Worm (Caenorhabditis elegans) whole organism, L1 larva: Measurements from ENCODE around the gene Y53C12A.10.

Source experiments
- C16A3.4 ChIP-seq: fragments of 150-350 bp; optimal IDR thresholded peaks from 2 replicates; lab custom pipeline; 2014; ENCODE audit warnings: missing biosample characterization, missing genetic modification characterization
- blmp-1 ChIP-seq: fragments of 150-350 bp; optimal IDR thresholded peaks from 2 replicates; lab custom pipeline; 2014; ENCODE audit warnings: missing biosample characterization, missing genetic modification characterization
- ceh-63 ChIP-seq: fragments of 200-800 bp; sonication (Bioruptor generic); optimal IDR thresholded peaks from 2 replicates; lab custom pipeline; 2018; ENCODE audit warnings: mild to moderate bottlenecking, missing genetic modification characterization, missing compliant biosample characterization
- ceh-82 ChIP-seq, 3 experiments: fragments of 150-350 bp in 1 of 3; sonication (generic microtip) in 2 of 3; optimal IDR thresholded peaks; 2 replicates each; lab custom pipeline; 2014 to 2017; ENCODE audit warnings: missing biosample characterization in 3 of 3, missing genetic modification characterization in 3 of 3
- ceh-90 ChIP-seq: sonication (generic microtip); optimal IDR thresholded peaks from 2 replicates; lab custom pipeline; 2016; ENCODE audit warnings: missing genetic modification characterization, missing compliant biosample characterization
- efl-1 ChIP-seq, 4 experiments: fragments of 150-350 bp; optimal IDR thresholded peaks in 3 of 4; peaks in 1 of 4; 1 replicate in 1 of 4; 2 replicates in 3 of 4; lab custom pipeline; 2014; ENCODE audit warnings: missing biosample characterization in 2 of 4, missing genetic modification characterization in 2 of 4, missing genetic modification reagents in 2 of 4
- elt-2 ChIP-seq: sonication (generic microtip); optimal IDR thresholded peaks from 2 replicates; lab custom pipeline; 2016; ENCODE audit warnings: missing genetic modification characterization, mild to moderate bottlenecking, inconsistent platforms, missing compliant biosample characterization, missing genetic modification reagents
- elt-3 ChIP-seq, 6 experiments: fragments of 150-350 bp in 1 of 6; sonication (generic microtip); optimal IDR thresholded peaks; 2 replicates each; lab custom pipeline; 2017 to 2018; ENCODE audit warnings: missing biosample characterization in 6 of 6, missing genetic modification characterization in 6 of 6, inconsistent platforms in 1 of 6
- fos-1 ChIP-seq: fragments of 150-350 bp; optimal IDR thresholded peaks from 2 replicates; lab custom pipeline; 2014; ENCODE audit warnings: missing biosample characterization, missing genetic modification characterization
- grh-1 ChIP-seq: fragments of 200-800 bp; sonication (Bioruptor generic); IDR thresholded peaks from 2 replicates; pipeline ENCODE4 v1.3.6; 2022; ENCODE audit warnings: missing genetic modification reagents, missing genetic modification characterization, missing compliant biosample characterization
- hlh-4 ChIP-seq: sonication (generic microtip); optimal IDR thresholded peaks from 2 replicates; lab custom pipeline; 2016; ENCODE audit warnings: mild to moderate bottlenecking, missing genetic modification characterization, missing compliant biosample characterization
- jun-1 ChIP-seq: fragments of 150-350 bp; optimal IDR thresholded peaks from 2 replicates; lab custom pipeline; 2014; ENCODE audit warnings: missing biosample characterization, missing genetic modification reagents, missing genetic modification characterization
- lin-14 ChIP-seq: fragments of 200-800 bp; sonication (Bioruptor generic); optimal IDR thresholded peaks from 2 replicates; lab custom pipeline; 2018; ENCODE audit warnings: mild to moderate bottlenecking, missing genetic modification characterization, moderate library complexity, missing compliant biosample characterization
- lin-15B ChIP-seq: fragments of 150-350 bp; sonication (generic microtip); optimal IDR thresholded peaks from 3 replicates; lab custom pipeline; 2014; ENCODE audit warnings: missing biosample characterization, missing genetic modification characterization
- lir-3 ChIP-seq: sonication (generic microtip); optimal IDR thresholded peaks from 2 replicates; lab custom pipeline; 2016; ENCODE audit warnings: mild to moderate bottlenecking, missing genetic modification characterization, moderate library complexity, missing compliant biosample characterization; ENCODE audit not compliant: poor library complexity
- lsy-2 ChIP-seq, 2 experiments: fragments of 150-350 bp; optimal IDR thresholded peaks; 2 replicates each; lab custom pipeline; 2014; ENCODE audit warnings: missing biosample characterization in 2 of 2, missing genetic modification characterization in 2 of 2
- mab-9 ChIP-seq: fragments of 200-800 bp; sonication (Bioruptor generic); IDR thresholded peaks from 2 replicates; pipeline ENCODE4 v1.3.6; 2022; ENCODE audit warnings: missing genetic modification reagents, missing genetic modification characterization, missing compliant biosample characterization
- mdl-1 ChIP-seq, 2 experiments: fragments of 150-350 bp; optimal IDR thresholded peaks; 2 replicates each; lab custom pipeline; 2014 to 2017; ENCODE audit warnings: missing biosample characterization in 2 of 2, missing genetic modification characterization in 2 of 2, inconsistent platforms in 1 of 2
- mef-2 ChIP-seq: fragments of 150-350 bp; optimal IDR thresholded peaks from 2 replicates; lab custom pipeline; 2014; ENCODE audit warnings: missing biosample characterization, missing genetic modification characterization
- nhr-11 ChIP-seq: fragments of 150-350 bp; optimal IDR thresholded peaks from 2 replicates; lab custom pipeline; 2014; ENCODE audit warnings: missing biosample characterization, missing genetic modification characterization
- nhr-19 ChIP-seq: fragments of 200-800 bp; sonication (Bioruptor generic); conservative IDR thresholded peaks from 2 replicates; pipeline ENCODE4 v1.3.6; 2022; ENCODE audit warnings: missing genetic modification characterization, missing compliant biosample characterization
- nhr-71 ChIP-seq: sonication (generic microtip); optimal IDR thresholded peaks from 2 replicates; lab custom pipeline; 2016; ENCODE audit warnings: mild to moderate bottlenecking, missing genetic modification characterization, moderate library complexity, missing compliant biosample characterization
- nhr-84 ChIP-seq: sonication (generic microtip); optimal IDR thresholded peaks from 2 replicates; lab custom pipeline; 2017; ENCODE audit warnings: missing biosample characterization, missing genetic modification characterization
- nhr-85 ChIP-seq: sonication (generic microtip); peaks from one replicate; lab custom pipeline; 2016; ENCODE audit warnings: missing genetic modification characterization, inconsistent platforms, missing compliant biosample characterization
- nhr-90 ChIP-seq: sonication (generic microtip); optimal IDR thresholded peaks from 2 replicates; lab custom pipeline; 2016; ENCODE audit warnings: mild to moderate bottlenecking, missing genetic modification characterization, missing compliant biosample characterization; ENCODE audit not compliant: poor library complexity
- pax-3 ChIP-seq: fragments of 200-800 bp; sonication (Bioruptor generic); optimal IDR thresholded peaks from 2 replicates; lab custom pipeline; 2018; ENCODE audit warnings: mild to moderate bottlenecking, missing genetic modification characterization, moderate library complexity, missing compliant biosample characterization
- rnt-1 ChIP-seq: sonication (generic microtip); optimal IDR thresholded peaks from 2 replicates; lab custom pipeline; 2016; ENCODE audit warnings: mild to moderate bottlenecking, missing genetic modification characterization, moderate library complexity, missing compliant biosample characterization
- snpc-4 ChIP-seq: fragments of 150-350 bp; optimal IDR thresholded peaks from 2 replicates; lab custom pipeline; 2014; ENCODE audit warnings: missing biosample characterization, missing genetic modification characterization
- sox-4 ChIP-seq: sonication (generic microtip); optimal IDR thresholded peaks from 2 replicates; lab custom pipeline; 2016; ENCODE audit warnings: missing genetic modification characterization, missing compliant biosample characterization
- sup-37 ChIP-seq: fragments of 200-800 bp; sonication (Bioruptor generic); optimal IDR thresholded peaks from 2 replicates; lab custom pipeline; 2018; ENCODE audit warnings: mild to moderate bottlenecking, missing genetic modification characterization, missing compliant biosample characterization
- tbx-2 ChIP-seq: sonication (generic microtip); optimal IDR thresholded peaks from 2 replicates; lab custom pipeline; 2016; ENCODE audit warnings: missing genetic modification characterization, missing compliant biosample characterization
- tlp-1 ChIP-seq: fragments of 150-350 bp; optimal IDR thresholded peaks from 2 replicates; lab custom pipeline; 2014; ENCODE audit warnings: missing biosample characterization, missing genetic modification characterization
- unc-130 ChIP-seq: fragments of 150-350 bp; optimal IDR thresholded peaks from 2 replicates; lab custom pipeline; 2017; ENCODE audit warnings: missing biosample characterization, missing genetic modification characterization, inconsistent platforms
- unc-98 ChIP-seq: fragments of 200-800 bp; sonication (Bioruptor generic); IDR thresholded peaks from 2 replicates; pipeline ENCODE4 v1.3.6; 2022; ENCODE audit warnings: missing genetic modification characterization, missing compliant biosample characterization
- vab-15 ChIP-seq: sonication (generic microtip); optimal IDR thresholded peaks from 2 replicates; lab custom pipeline; 2017; ENCODE audit warnings: missing genotype, mild to moderate bottlenecking, missing genetic modification characterization, missing compliant biosample characterization
- zag-1 ChIP-seq: fragments of 150-350 bp; optimal IDR thresholded peaks from 2 replicates; lab custom pipeline; 2014; ENCODE audit warnings: missing biosample characterization, missing genetic modification characterization
- ztf-4 ChIP-seq: fragments of 150-350 bp; optimal IDR thresholded peaks from 2 replicates; lab custom pipeline; 2014; ENCODE audit warnings: missing biosample characterization, missing genetic modification characterization

The Y53C12A.10 gene

ce11 chrII:9746069-9746468, 41.4 kb upstream of the Y53C12A.10 start, which contains the start of the genes Y53C12B.1 and nos-3 (continued):
- TF ChIP-seq nhr-84 (tag; lab: Kevin White, UChicago) = no peak
- no peak for TF ChIP-seq ceh-90 (tag; lab: Kevin White, UChicago)
- peak; percentile 27 for TF ChIP-seq snpc-4
- TF ChIP-seq grh-1 (GFP tag; lab: Robert Waterston, UW) = peak; percentile 63
- peak; percentile 73 for TF ChIP-seq unc-130 (tag; lab: Kevin White, UChicago)
- TF ChIP-seq hlh-4 (tag; lab: Kevin White, UChicago) = no peak
- TF ChIP-seq pax-3 (tag; lab: Kevin White, UChicago) = peak; percentile 28
- peak; percentile 83 for TF ChIP-seq rnt-1 (tag; lab: Kevin White, UChicago)
- peak; percentile 59 for TF ChIP-seq jun-1 (tag; lab: Kevin White, UChicago)
- TF ChIP-seq vab-15 = peak; percentile 41
- no peak for TF ChIP-seq mef-2 (tag; lab: Kevin White, UChicago)
- peak in 1 of 2 experiments; percentile 68 for TF ChIP-seq mdl-1 (tag; optimal IDR thresholded peaks at IDR 0.05; lab: Kevin White, UChicago)
- peak; percentile 54 to 84 (median 77) for TF ChIP-seq ceh-82 (tag; optimal IDR thresholded peaks at IDR 0.05; lab: Kevin White, UChicago)
- no peak for TF ChIP-seq tlp-1 (tag; lab: Kevin White, UChicago)
- no peak for TF ChIP-seq ztf-4 (tag; lab: Kevin White, UChicago)
- peak; percentile 93 for TF ChIP-seq nhr-85 (tag; lab: Kevin White, UChicago)

- TF ChIP-seq sox-4 (tag; lab: Kevin White, UChicago) (no peak), fos-1 (tag; lab: Kevin White, UChicago) (no peak), sup-37 (no peak), lin-15B (tag; lab: Kevin White, UChicago) (no peak)
These were observed 38.1 kb upstream of the Y53C12A.10 start, which contains the start of gene pno-1 for ce11 chrII:9742784-9743183. TSS of gene pno-1 (minus strand) at chrII:9742884.

ce11 chrII:9741400-9741799, 36.8 kb upstream of the Y53C12A.10 start:
- TF ChIP-seq mab-9 (GFP tag; lab: Robert Waterston, UW) (no peak), blmp-1 (no peak)

ce11 chrII:9740552-9740951, 35.9 kb upstream of the Y53C12A.10 start:
- TF ChIP-seq elt-2 (tag; lab: Kevin White, UChicago) = peak; percentile 14
- TF ChIP-seq tbx-2 = no peak
- no peak for TF ChIP-seq lir-3 (tag; lab: Kevin White, UChicago)
- peak in 1 of 2 experiments; percentile 53 for TF ChIP-seq lsy-2 (tag; optimal IDR thresholded peaks at IDR 0.05; lab: Kevin White, UChicago)
- no peak for TF ChIP-seq efl-1 (optimal IDR thresholded peaks at IDR 0.05; lab: Kevin White, UChicago)
- peak in 1 of 2 experiments; percentile 46 for TF ChIP-seq efl-1 (GFP tag; optimal IDR thresholded peaks at IDR 0.05 in 1 of 2; lab: Kevin White, UChicago)

- no peak for TF ChIP-seq nhr-84 (tag; lab: Kevin White, UChicago)
- no peak for TF ChIP-seq nhr-19 (GFP tag; lab: Robert Waterston, UW)
- TF ChIP-seq ceh-63 = no peak
- TF ChIP-seq hlh-4 (tag; lab: Kevin White, UChicago) = no peak
- TF ChIP-seq nhr-71 (tag; lab: Kevin White, UChicago) = no peak
- no peak for TF ChIP-seq zag-1 (tag; lab: Kevin White, UChicago)
- TF ChIP-seq unc-98 (GFP tag; lab: Robert Waterston, UW) = no peak
- TF ChIP-seq C16A3.4 = no peak
- TF ChIP-seq lin-14 (GFP tag; lab: Kevin White, UChicago) = peak; percentile 6
- no peak for TF ChIP-seq nhr-11 (tag; lab: Kevin White, UChicago)
- TF ChIP-seq elt-3 (tag; optimal IDR thresholded peaks at IDR 0.05; lab: Kevin White, UChicago) = no peak
- no peak for TF ChIP-seq efl-1 (optimal IDR thresholded peaks at IDR 0.05; lab: Kevin White, UChicago)
- TF ChIP-seq efl-1 (GFP tag; optimal IDR thresholded peaks at IDR 0.05 in 1 of 2; lab: Kevin White, UChicago) = peak in 1 of 2 experiments; percentile 85
- TF ChIP-seq nhr-85 (tag; lab: Kevin White, UChicago) = no peak
- peak; percentile 51 for TF ChIP-seq elt-2 (tag; lab: Kevin White, UChicago)
- TF ChIP-seq nhr-90 (tag; lab: Kevin White, UChicago) = no peak
These were observed 34.2 kb upstream of the Y53C12A.10 start for ce11 chrII:9738820-9739219.
